Worm (Caenorhabditis elegans): Measurements from ENCODE around the gene Y43D4A.2.

- no peak for TF ChIP-seq tbx-37 (GFP tag; conservative IDR thresholded peaks at IDR 0.05)
- no peak for TF ChIP-seq sea-1 (GFP tag; conservative IDR thresholded peaks at IDR 0.05)
- no peak for TF ChIP-seq ama-1 (optimal IDR thresholded peaks at IDR 0.05)
- TF ChIP-seq F13C5.2 (tag; optimal IDR thresholded peaks at IDR 0.05), result no peak
- TF ChIP-seq flt-1 (GFP tag; IDR thresholded peaks at IDR 0.05), result no peak
- TF ChIP-seq ceh-36 (tag; optimal IDR thresholded peaks at IDR 0.05), result no peak
- TF ChIP-seq B0310.2 (tag; optimal IDR thresholded peaks at IDR 0.05), result no peak
- no peak for TF ChIP-seq ets-7 (tag; optimal IDR thresholded peaks at IDR 0.05)
- no peak for TF ChIP-seq scrt-1 (GFP tag; IDR thresholded peaks at IDR 0.05)
- no peak for TF ChIP-seq tbx-11 (GFP tag; IDR thresholded peaks at IDR 0.05)
- TF ChIP-seq aly-1 (tag; optimal IDR thresholded peaks at IDR 0.05), result no peak
- TF ChIP-seq hmbx-1 (tag; optimal IDR thresholded peaks at IDR 0.05), result no peak
- TF ChIP-seq tra-4 (tag; optimal IDR thresholded peaks at IDR 0.05), result no peak
- TF ChIP-seq ceh-13 (GFP tag; optimal IDR thresholded peaks at IDR 0.05), result no peak
These were observed 59.2 kb downstream of the Y43D4A.2 start for ce11 chrIV:16696422-16696821.
